Fruit fly (Drosophila melanogaster): ENCODE measurements around the gene CG4497.

DNA sequence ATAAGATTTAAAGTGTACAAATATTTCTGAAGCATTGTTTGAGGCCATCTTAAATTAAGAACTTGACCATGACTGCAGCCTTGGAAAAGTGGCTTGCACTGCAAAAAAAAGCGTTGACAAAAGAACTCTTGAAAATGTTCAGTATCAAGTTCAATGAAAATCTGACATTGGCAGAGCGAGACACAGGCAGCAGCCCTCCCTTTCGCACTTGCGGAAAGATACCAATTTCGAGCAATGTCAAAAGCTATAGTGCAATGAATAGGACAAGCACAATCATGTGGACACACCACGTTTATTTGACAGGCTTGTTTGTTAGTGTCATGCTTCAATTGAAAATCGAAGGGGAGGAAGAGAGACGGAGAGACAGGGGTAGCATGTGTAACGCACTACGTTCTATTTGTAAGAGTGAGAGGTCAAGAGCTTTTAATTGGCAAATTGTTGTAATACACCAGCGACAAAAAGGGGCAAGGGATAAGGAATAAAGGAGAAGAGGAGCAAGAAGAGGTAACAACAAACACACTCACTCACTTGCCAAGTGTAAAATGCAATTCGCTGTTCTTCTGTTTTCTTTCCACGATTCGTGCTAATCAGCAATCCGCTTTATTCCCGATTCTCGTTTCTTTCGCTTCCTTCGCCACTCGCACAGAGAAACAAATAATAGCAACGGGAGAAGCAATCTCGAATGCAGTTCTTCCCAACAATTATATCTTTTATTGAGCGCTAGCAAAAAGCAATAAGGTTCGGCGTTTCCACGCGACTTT lies 9.2 kb upstream of the CG4497 start:
- no peak for TF ChIP-seq usp (GFP tag; optimal IDR thresholded peaks at IDR 0.05)
- no peak for TF ChIP-seq psq (optimal IDR thresholded peaks at IDR 0.05)
- no peak for TF ChIP-seq CG8478 (optimal IDR thresholded peaks at IDR 0.05)

Measured in whole organism.